Fruit fly (Drosophila melanogaster) whole organism, embryonic: ENCODE data around the gene Toll-4.

ENCODE experiments used
- Atf-2 ChIP-seq: fragments of 200-800 bp; sonication (Bioruptor generic); optimal IDR thresholded peaks from 2 replicates; lab custom pipeline; 2016; ENCODE audit warnings: missing biosample characterization, missing genetic modification characterization
- Bdp1 ChIP-seq: fragments of 200-800 bp; sonication (Bioruptor generic); optimal IDR thresholded peaks from 3 replicates; lab custom pipeline; 2016; ENCODE audit warnings: missing biosample characterization, missing genetic modification characterization
- Bgb ChIP-seq: fragments of 200-800 bp; sonication (Bioruptor generic); IDR thresholded peaks from 2 replicates; pipeline ENCODE4 v1.3.6; 2022; ENCODE audit warnings: missing biosample characterization, missing genetic modification characterization; ENCODE audit not compliant: partially characterized antibody
- C15 ChIP-seq: fragments of 200-800 bp; sonication (Bioruptor generic); IDR thresholded peaks from 3 replicates; pipeline ENCODE4 v1.3.6; 2022; ENCODE audit warnings: missing biosample characterization, missing genetic modification characterization
- CG10147 ChIP-seq: fragments of 200-800 bp; sonication (Bioruptor generic); optimal IDR thresholded peaks from 2 replicates; lab custom pipeline; 2019; ENCODE audit warnings: missing biosample characterization, mild to moderate bottlenecking, missing genetic modification characterization, moderate library complexity
- CG10565 ChIP-seq: fragments of 200-800 bp; sonication (Bioruptor generic); optimal IDR thresholded peaks from 3 replicates; lab custom pipeline; 2016; ENCODE audit warnings: missing biosample characterization, mild to moderate bottlenecking, missing genetic modification characterization
- CG12104 ChIP-seq: fragments of 200-800 bp; sonication (Bioruptor generic); optimal IDR thresholded peaks from 3 replicates; lab custom pipeline; 2016; ENCODE audit warnings: missing biosample characterization, missing genetic modification characterization
- CG12155 ChIP-seq: fragments of 200-800 bp; sonication (Bioruptor generic); optimal IDR thresholded peaks from 3 replicates; lab custom pipeline; 2016; ENCODE audit warnings: missing biosample characterization, missing genetic modification characterization
- CG1233 ChIP-seq: fragments of 200-800 bp; sonication (Bioruptor generic); optimal IDR thresholded peaks from 4 replicates; lab custom pipeline; 2018; ENCODE audit warnings: missing biosample characterization, mild to moderate bottlenecking, missing genetic modification characterization
- CG12769 ChIP-seq: fragments of 200-800 bp; sonication (Bioruptor generic); optimal IDR thresholded peaks from 2 replicates; lab custom pipeline; 2019; ENCODE audit warnings: missing biosample characterization, mild to moderate bottlenecking, missing genetic modification characterization, moderate library complexity
- CG14050 ChIP-seq: fragments of 200-800 bp; sonication (Bioruptor generic); IDR thresholded peaks from 3 replicates; pipeline ENCODE4 v1.3.6; 2022; ENCODE audit warnings: missing biosample characterization, missing genetic modification characterization
- CG14667 ChIP-seq: fragments of 200-800 bp; sonication (Bioruptor generic); IDR thresholded peaks from 2 replicates; pipeline ENCODE4 v1.3.6; 2022; ENCODE audit warnings: missing biosample characterization, missing genetic modification characterization
- CG14710 ChIP-seq: fragments of 200-800 bp; sonication (Bioruptor generic); optimal IDR thresholded peaks from 3 replicates; lab custom pipeline; 2019; ENCODE audit warnings: missing biosample characterization, mild to moderate bottlenecking, missing genetic modification characterization, moderate library complexity
- CG31365 ChIP-seq: fragments of 200-800 bp; sonication (Bioruptor generic); optimal IDR thresholded peaks from 2 replicates; lab custom pipeline; 2018; ENCODE audit warnings: missing biosample characterization, mild to moderate bottlenecking, missing genetic modification characterization
- CG4282 ChIP-seq: fragments of 200-800 bp; sonication (Bioruptor generic); optimal IDR thresholded peaks from 2 replicates; lab custom pipeline; 2016; ENCODE audit warnings: missing biosample characterization, missing genetic modification characterization
- CG4854 ChIP-seq: fragments of 200-800 bp; sonication (Bioruptor generic); optimal IDR thresholded peaks from 2 replicates; lab custom pipeline; 2016; ENCODE audit warnings: missing biosample characterization, missing genetic modification characterization, inconsistent platforms
- CG6175 ChIP-seq: fragments of 200-800 bp; sonication (Bioruptor generic); IDR thresholded peaks from 3 replicates; pipeline ENCODE4 v1.3.6; 2022; ENCODE audit warnings: missing biosample characterization, missing genetic modification characterization
- CG6272 ChIP-seq: fragments of 200-800 bp; sonication (Bioruptor generic); IDR thresholded peaks from 2 replicates; pipeline ENCODE4 v1.3.6; 2022; ENCODE audit warnings: missing biosample characterization, missing genetic modification characterization
- CG6654 ChIP-seq: fragments of 200-800 bp; sonication (Bioruptor generic); optimal IDR thresholded peaks from 2 replicates; lab custom pipeline; 2017; ENCODE audit warnings: missing biosample characterization, mild to moderate bottlenecking, missing genetic modification characterization
- CG6683 ChIP-seq: fragments of 200-800 bp; sonication (Bioruptor generic); optimal IDR thresholded peaks from 2 replicates; lab custom pipeline; 2017; ENCODE audit warnings: missing biosample characterization, mild to moderate bottlenecking, missing genetic modification characterization, missing genetic modification reagents
- CG6813 ChIP-seq: fragments of 200-800 bp; sonication (Bioruptor generic); optimal IDR thresholded peaks from 2 replicates; lab custom pipeline; 2017; ENCODE audit warnings: missing biosample characterization, missing genetic modification characterization, mild to moderate bottlenecking, moderate library complexity, missing genetic modification reagents
- CG7963 ChIP-seq: fragments of 200-800 bp; sonication (Bioruptor generic); IDR thresholded peaks from 3 replicates; pipeline ENCODE4 v1.3.6; 2022; ENCODE audit warnings: missing biosample characterization, missing genetic modification characterization; ENCODE audit not compliant: partially characterized antibody
- CG8944 ChIP-seq: fragments of 200-800 bp; sonication (Bioruptor generic); optimal IDR thresholded peaks from 3 replicates; lab custom pipeline; 2016; ENCODE audit warnings: missing biosample characterization, missing genetic modification characterization
- CG9609 ChIP-seq: fragments of 200-800 bp; sonication (Bioruptor generic); optimal IDR thresholded peaks from 3 replicates; lab custom pipeline; 2016; ENCODE audit warnings: missing biosample characterization, missing genetic modification characterization
- Camta ChIP-seq: fragments of 200-800 bp; sonication (Bioruptor generic); optimal IDR thresholded peaks from 2 replicates; lab custom pipeline; 2016; ENCODE audit warnings: missing biosample characterization, missing genetic modification characterization
- D ChIP-seq, 2 experiments: fragments of 200-800 bp in 1 of 2; fragments of >200 bp in 1 of 2; sonication (Bioruptor generic) in 1 of 2; optimal IDR thresholded peaks; 2 replicates in 1 of 2; 3 replicates in 1 of 2; lab custom pipeline; 2017; ENCODE audit warnings: mild to moderate bottlenecking in 1 of 2, missing biosample characterization in 1 of 2, missing genetic modification characterization in 1 of 2, missing genetic modification reagents in 1 of 2
- D19A ChIP-seq: fragments of 200-800 bp; optimal IDR thresholded peaks from 3 replicates; lab custom pipeline; 2019; ENCODE audit warnings: missing biosample characterization, mild to moderate bottlenecking, missing genetic modification characterization, moderate library complexity
- Dad ChIP-seq: fragments of 200-800 bp; sonication (Bioruptor generic); optimal IDR thresholded peaks from 3 replicates; lab custom pipeline; 2016; ENCODE audit warnings: missing biosample characterization, missing genetic modification characterization
- Eip74EF ChIP-seq, 2 experiments: fragments of 200-800 bp in 1 of 2; fragments of >200 bp in 1 of 2; sonication (Bioruptor generic) in 1 of 2; optimal IDR thresholded peaks; 2 replicates each; lab custom pipeline; 2017 to 2019; ENCODE audit warnings: missing biosample characterization in 2 of 2, missing genetic modification characterization in 2 of 2, mild to moderate bottlenecking in 1 of 2, moderate library complexity in 1 of 2
- Elba2 ChIP-seq: fragments of 200-800 bp; sonication (Bioruptor generic); optimal IDR thresholded peaks from 3 replicates; lab custom pipeline; 2016; ENCODE audit warnings: missing biosample characterization, missing genetic modification characterization
- Mes4 ChIP-seq: fragments of 200-800 bp; sonication (Bioruptor generic); optimal IDR thresholded peaks from 2 replicates; lab custom pipeline; 2016; ENCODE audit warnings: missing biosample characterization, missing genetic modification characterization
- NfI ChIP-seq: fragments of 200-800 bp; sonication (Bioruptor generic); optimal IDR thresholded peaks from 3 replicates; lab custom pipeline; 2018; ENCODE audit warnings: missing biosample characterization, mild to moderate bottlenecking, missing genetic modification characterization, moderate library complexity
- Ravus ChIP-seq: fragments of 200-800 bp; sonication (Bioruptor generic); IDR thresholded peaks from 2 replicates; pipeline ENCODE4 v1.3.6; 2022; ENCODE audit warnings: missing biosample characterization, missing genetic modification characterization
- bcd ChIP-seq: fragments of 200-800 bp; sonication (Bioruptor generic); optimal IDR thresholded peaks from 2 replicates; lab custom pipeline; 2017; ENCODE audit warnings: missing biosample characterization, mild to moderate bottlenecking, missing genetic modification characterization
- bowl ChIP-seq: fragments of 200-800 bp; sonication (Bioruptor generic); IDR thresholded peaks from 2 replicates; pipeline ENCODE4 v1.3.6; 2022; ENCODE audit warnings: missing biosample characterization, missing genetic modification characterization
- fd64A ChIP-seq: fragments of 200-800 bp; sonication (Bioruptor generic); optimal IDR thresholded peaks from 3 replicates; lab custom pipeline; 2018; ENCODE audit warnings: missing biosample characterization, mild to moderate bottlenecking, missing genetic modification characterization
- fd96Cb ChIP-seq: fragments of 200-800 bp; sonication (Bioruptor generic); optimal IDR thresholded peaks from 2 replicates; lab custom pipeline; 2018; ENCODE audit warnings: missing biosample characterization, mild to moderate bottlenecking, missing genetic modification characterization, moderate library complexity
- fru ChIP-seq: fragments of >200 bp; optimal IDR thresholded peaks from 2 replicates; lab custom pipeline; 2017
- grau ChIP-seq: fragments of 200-800 bp; optimal IDR thresholded peaks from 3 replicates; lab custom pipeline; 2019; ENCODE audit warnings: missing biosample characterization, mild to moderate bottlenecking, missing genetic modification characterization, moderate library complexity
- nerfin-2 ChIP-seq: fragments of 200-800 bp; sonication (Bioruptor generic); IDR thresholded peaks from 2 replicates; pipeline ENCODE4 v1.3.6; 2022; ENCODE audit warnings: missing biosample characterization, missing genetic modification characterization; ENCODE audit not compliant: partially characterized antibody
- pho ChIP-seq: fragments of 200-800 bp; sonication (Bioruptor generic); optimal IDR thresholded peaks from 2 replicates; lab custom pipeline; 2016; ENCODE audit warnings: missing biosample characterization, missing genetic modification characterization
- phol ChIP-seq: fragments of 200-800 bp; sonication (Bioruptor generic); optimal IDR thresholded peaks from 3 replicates; lab custom pipeline; 2018; ENCODE audit warnings: missing biosample characterization, mild to moderate bottlenecking, missing genetic modification characterization, moderate library complexity
- ranshi ChIP-seq: fragments of 200-800 bp; sonication (Bioruptor generic); IDR thresholded peaks from 2 replicates; pipeline ENCODE4 v1.3.6; 2022; ENCODE audit warnings: missing biosample characterization, missing genetic modification characterization
- ro ChIP-seq: fragments of 200-800 bp; sonication (Bioruptor generic); IDR thresholded peaks from 2 replicates; pipeline ENCODE4 v1.3.6; 2022; ENCODE audit warnings: missing biosample characterization, missing genetic modification characterization
- salm ChIP-seq: fragments of 200-800 bp; sonication (Bioruptor generic); optimal IDR thresholded peaks from 2 replicates; lab custom pipeline; 2018; ENCODE audit warnings: missing biosample characterization, mild to moderate bottlenecking, missing genetic modification characterization
- scrt ChIP-seq: fragments of 200-800 bp; sonication (Bioruptor generic); optimal IDR thresholded peaks from 2 replicates; lab custom pipeline; 2018; ENCODE audit warnings: missing biosample characterization, mild to moderate bottlenecking, missing genetic modification characterization, moderate library complexity
- sisA ChIP-seq: fragments of 200-800 bp; sonication (Bioruptor generic); IDR thresholded peaks from 2 replicates; pipeline ENCODE4 v1.3.6; 2022; ENCODE audit warnings: missing biosample characterization, missing genetic modification characterization
- slp2 ChIP-seq: fragments of 200-800 bp; sonication (Bioruptor generic); optimal IDR thresholded peaks from 2 replicates; lab custom pipeline; 2016; ENCODE audit warnings: missing biosample characterization, missing genetic modification characterization
- zfh1 ChIP-seq: fragments of 200-800 bp; sonication (Bioruptor generic); IDR thresholded peaks from 3 replicates; pipeline ENCODE4 v1.3.6; 2022; ENCODE audit warnings: missing biosample characterization, missing genetic modification characterization

Gene Toll-4

dm6 chr2L:9125418-9125928 is 41.6 kb downstream of the Toll-4 start, which contains the start of gene CG32982 (continued):
- TF ChIP-seq CG6175 (GFP tag; lab: Robert Waterston, UW), result peak; percentile 63; the same call in 1 of the 3 replicates
- peak; percentile 72 for TF ChIP-seq CG14050 (GFP tag; lab: Robert Waterston, UW)
- TF ChIP-seq Eip74EF (GFP tag; optimal IDR thresholded peaks at IDR 0.05; lab: Kevin White, UChicago), result peak in 1 of 2 experiments; percentile 70
- peak; percentile 90 for TF ChIP-seq CG8944 (GFP tag; lab: Kevin White, UChicago)
- TF ChIP-seq CG6654 (GFP tag; lab: Kevin White, UChicago), result peak; percentile 82
- no peak; the same call in 1 of the 2 replicates for TF ChIP-seq sisA (GFP tag; lab: Robert Waterston, UW)
- TF ChIP-seq CG6683 (GFP tag; lab: Kevin White, UChicago), result peak; percentile 75
- TF ChIP-seq CG14710 (tag; lab: Kevin White, UChicago), result peak; percentile 87
- TF ChIP-seq fd96Cb, result peak; percentile 94
- peak; percentile 93 for TF ChIP-seq pho (GFP tag; lab: Kevin White, UChicago)
- TF ChIP-seq CG9609 (GFP tag; lab: Kevin White, UChicago), result peak; percentile 88
- TF ChIP-seq D19A (tag; lab: Kevin White, UChicago), result peak; percentile 89
- peak; percentile 85 for TF ChIP-seq ranshi (GFP tag; lab: Robert Waterston, UW)
- peak; percentile 41; the same call in 1 of the 2 replicates for TF ChIP-seq Ravus (GFP tag; lab: Robert Waterston, UW)
- TF ChIP-seq nerfin-2, result peak; percentile 32; the same call in 1 of the 2 replicates
- TF ChIP-seq CG6813 (GFP tag; lab: Kevin White, UChicago), result peak; percentile 84
- TF ChIP-seq Mes4 (GFP tag; lab: Kevin White, UChicago), result peak; percentile 88
- peak; percentile 75 for TF ChIP-seq scrt
- peak; percentile 81 for TF ChIP-seq Bdp1
- TF ChIP-seq NfI (GFP tag; lab: Kevin White, UChicago), result peak; percentile 55
- peak; percentile 95 for TF ChIP-seq bcd (GFP tag; lab: Kevin White, UChicago)
- peak; percentile 84 for TF ChIP-seq zfh1 (GFP tag; lab: Robert Waterston, UW)
- TF ChIP-seq Camta (GFP tag; lab: Kevin White, UChicago), result peak; percentile 95
- TF ChIP-seq CG4282 (GFP tag; lab: Kevin White, UChicago), result peak; percentile 30
- peak; percentile 23 for TF ChIP-seq Elba2 (GFP tag; lab: Kevin White, UChicago)
- peak; percentile 81; the same call in 1 of the 2 replicates for TF ChIP-seq ro (GFP tag; lab: Robert Waterston, UW)
- peak; percentile 91 for TF ChIP-seq slp2 (GFP tag; lab: Kevin White, UChicago)
- TF ChIP-seq CG6272 (GFP tag; lab: Robert Waterston, UW), result peak; percentile 81; the same call in 1 of the 2 replicates
- TF ChIP-seq grau, result peak; percentile 93
- peak; percentile 76; the same call in 2 of the 3 replicates for TF ChIP-seq C15 (GFP tag; lab: Robert Waterston, UW)
- TF ChIP-seq CG10147, result peak; percentile 84
- TF ChIP-seq fru (lab: Kevin White, UChicago), result no peak
- TF ChIP-seq bowl, result no peak; the same call in 1 of the 2 replicates
- no peak for TF ChIP-seq D (optimal IDR thresholded peaks at IDR 0.05; lab: Kevin White, UChicago)
- peak; percentile 94 for TF ChIP-seq D (GFP tag; optimal IDR thresholded peaks at IDR 0.05; lab: Kevin White, UChicago)
- TF ChIP-seq CG12104, result peak; percentile 91
- peak; percentile 57 for TF ChIP-seq CG7963 (GFP tag; lab: Robert Waterston, UW)
- peak; percentile 75 for TF ChIP-seq CG4854
- peak; percentile 83; the same call in 1 of the 2 replicates for TF ChIP-seq CG14667
- TF ChIP-seq CG12769 (tag; lab: Kevin White, UChicago), result peak; percentile 71
- peak; percentile 66; the same call in 1 of the 2 replicates for TF ChIP-seq Bgb (GFP tag; lab: Robert Waterston, UW)
- peak; percentile 67 for TF ChIP-seq salm
- peak; percentile 79 for TF ChIP-seq CG12155
- TF ChIP-seq fd64A (GFP tag; lab: Kevin White, UChicago), result peak; percentile 18
- peak; percentile 90 for TF ChIP-seq CG1233 (GFP tag; lab: Kevin White, UChicago)
- TF ChIP-seq CG31365, result no peak
- TF ChIP-seq Dad (GFP tag; lab: Kevin White, UChicago), result peak; percentile 88
- peak; percentile 93 for TF ChIP-seq phol (tag; lab: Kevin White, UChicago)
- peak; percentile 29 for TF ChIP-seq Atf-2 (GFP tag; lab: Kevin White, UChicago)
- TF ChIP-seq CG10565 (GFP tag; lab: Kevin White, UChicago), result peak; percentile 65
